Worm (Caenorhabditis elegans) whole organism, L4 larva: ENCODE data around the gene madf-8.

Source experiments
- F10B5.3 ChIP-seq: sonication (generic microtip); optimal IDR thresholded peaks from 2 replicates; lab custom pipeline; 2016; ENCODE audit warnings: mild to moderate bottlenecking, missing genetic modification characterization, missing compliant biosample characterization
- F26F4.8 ChIP-seq: fragments of 200-800 bp; sonication (Bioruptor generic); conservative IDR thresholded peaks from 2 replicates; pipeline ENCODE4 v1.3.6; 2022; ENCODE audit warnings: missing genetic modification characterization, missing compliant biosample characterization
- F37D6.2 ChIP-seq: sonication (generic microtip); optimal IDR thresholded peaks from 2 replicates; lab custom pipeline; 2016; ENCODE audit warnings: mild to moderate bottlenecking, missing genetic modification characterization, missing compliant biosample characterization
- T20F7.1 ChIP-seq: fragments of 200-800 bp; sonication (Bioruptor generic); optimal IDR thresholded peaks from 2 replicates; lab custom pipeline; 2018; ENCODE audit warnings: mild to moderate bottlenecking, missing genetic modification characterization, missing compliant biosample characterization
- Y105C5A.15 ChIP-seq: fragments of 200-800 bp; sonication (Bioruptor generic); IDR thresholded peaks from 2 replicates; pipeline ENCODE4 v1.3.6; 2022; ENCODE audit warnings: missing genetic modification characterization, missing compliant biosample characterization
- Y48G9A.11 ChIP-seq: fragments of 200-800 bp; sonication (Bioruptor generic); IDR thresholded peaks from 2 replicates; pipeline ENCODE4 v1.3.6; 2022; ENCODE audit warnings: missing genetic modification reagents, missing genetic modification characterization, missing compliant biosample characterization
- Y75B8A.6 ChIP-seq: fragments of 200-800 bp; sonication (Bioruptor generic); IDR thresholded peaks from 2 replicates; pipeline ENCODE4 v1.3.6; 2022; ENCODE audit warnings: missing genetic modification reagents, missing genetic modification characterization, missing compliant biosample characterization
- ceh-32 ChIP-seq: sonication (generic microtip); optimal IDR thresholded peaks from 2 replicates; lab custom pipeline; 2016; ENCODE audit warnings: mild to moderate bottlenecking, missing genetic modification characterization, missing compliant biosample characterization; ENCODE audit not compliant: poor library complexity
- ceh-44 ChIP-seq: fragments of 200-800 bp; sonication (Bioruptor generic); IDR thresholded peaks from 2 replicates; pipeline ENCODE4 v1.3.6; 2022; ENCODE audit warnings: missing genetic modification reagents, missing genetic modification characterization, missing compliant biosample characterization
- ceh-82 ChIP-seq: sonication (generic microtip); optimal IDR thresholded peaks from 2 replicates; lab custom pipeline; 2017; ENCODE audit warnings: missing biosample characterization, missing genetic modification characterization
- ces-1 ChIP-seq: fragments of 150-350 bp; sonication (generic microtip); optimal IDR thresholded peaks from 4 replicates; lab custom pipeline; 2014; ENCODE audit warnings: missing biosample characterization, missing genetic modification reagents, missing genetic modification characterization
- cey-2 ChIP-seq: sonication (generic microtip); optimal IDR thresholded peaks from 3 replicates; lab custom pipeline; 2017; ENCODE audit warnings: missing genetic modification characterization, mild to moderate bottlenecking, missing compliant biosample characterization, antibody characterized with exemption, borderline replicate concordance; ENCODE audit not compliant: insufficient read depth
- daf-12 ChIP-seq: fragments of 150-350 bp; optimal IDR thresholded peaks from 2 replicates; lab custom pipeline; 2014; ENCODE audit warnings: missing biosample characterization, missing genetic modification reagents, missing genetic modification characterization
- daf-16 ChIP-seq, 3 experiments: sonication (generic microtip); optimal IDR thresholded peaks; 2 replicates each; lab custom pipeline; 2016 to 2017; ENCODE audit warnings: missing genetic modification characterization in 3 of 3, missing genetic modification reagents in 3 of 3, mild to moderate bottlenecking in 2 of 3, missing compliant biosample characterization in 2 of 3, missing biosample characterization in 1 of 3, moderate library complexity in 1 of 3
- daf-19 ChIP-seq: fragments of 200-800 bp; sonication (Bioruptor generic); conservative IDR thresholded peaks from 2 replicates; pipeline ENCODE4 v1.3.6; 2022; ENCODE audit warnings: missing genetic modification characterization, missing compliant biosample characterization
- daf-8 ChIP-seq: fragments of 200-800 bp; sonication (Bioruptor generic); IDR thresholded peaks from 2 replicates; pipeline ENCODE4 v1.3.6; 2022; ENCODE audit warnings: missing genetic modification characterization, missing compliant biosample characterization
- dmd-8 ChIP-seq: fragments of 200-800 bp; sonication (Bioruptor generic); IDR thresholded peaks from 2 replicates; pipeline ENCODE4 v1.3.6; 2022; ENCODE audit warnings: missing genetic modification characterization, missing compliant biosample characterization
- dmd-9 ChIP-seq: fragments of 200-800 bp; sonication (Bioruptor generic); IDR thresholded peaks from 2 replicates; pipeline ENCODE4 v1.3.6; 2022; ENCODE audit warnings: missing genetic modification reagents, missing genetic modification characterization, missing compliant biosample characterization
- dpl-1 ChIP-seq: fragments of 150-350 bp; optimal IDR thresholded peaks from 2 replicates; lab custom pipeline; 2014; ENCODE audit warnings: missing biosample characterization, missing genetic modification reagents, missing genetic modification characterization
- duxl-1 ChIP-seq: sonication (generic microtip); optimal IDR thresholded peaks from 2 replicates; lab custom pipeline; 2016; ENCODE audit warnings: mild to moderate bottlenecking, missing genetic modification characterization, moderate library complexity, missing compliant biosample characterization; ENCODE audit not compliant: poor library complexity
- dve-1 ChIP-seq: sonication (generic microtip); optimal IDR thresholded peaks from 2 replicates; lab custom pipeline; 2017; ENCODE audit warnings: antibody characterized with exemption, mild to moderate bottlenecking, missing genetic modification characterization, missing compliant biosample characterization; ENCODE audit not compliant: insufficient read depth
- egl-27 ChIP-seq: sonication (generic microtip); optimal IDR thresholded peaks from 3 replicates; lab custom pipeline; 2017; ENCODE audit warnings: missing biosample characterization, missing genetic modification reagents, missing genetic modification characterization
- fos-1 ChIP-seq: fragments of 150-350 bp; optimal IDR thresholded peaks from 2 replicates; lab custom pipeline; 2014; ENCODE audit warnings: missing biosample characterization, missing genetic modification characterization
- hlh-30 ChIP-seq: sonication (generic microtip); optimal IDR thresholded peaks from 2 replicates; lab custom pipeline; 2017; ENCODE audit warnings: antibody characterized with exemption, mild to moderate bottlenecking, missing genetic modification characterization, missing compliant biosample characterization; ENCODE audit not compliant: insufficient read depth
- hmg-1.1 ChIP-seq: fragments of 200-800 bp; sonication (Bioruptor generic); IDR thresholded peaks from 2 replicates; pipeline ENCODE4 v1.3.6; 2022; ENCODE audit warnings: missing genetic modification reagents, missing genetic modification characterization, missing compliant biosample characterization
- lim-7 ChIP-seq: fragments of 200-800 bp; sonication (Bioruptor generic); IDR thresholded peaks from 2 replicates; pipeline ENCODE4 v1.3.6; 2022; ENCODE audit warnings: missing genetic modification characterization, missing compliant biosample characterization
- lin-1 ChIP-seq: fragments of 200-800 bp; sonication (Bioruptor generic); IDR thresholded peaks from 2 replicates; pipeline ENCODE4 v1.3.6; 2022; ENCODE audit warnings: missing genetic modification reagents, missing genetic modification characterization, missing compliant biosample characterization
- lin-15B ChIP-seq: fragments of 150-350 bp; sonication (generic microtip); optimal IDR thresholded peaks from 3 replicates; lab custom pipeline; 2014; ENCODE audit warnings: missing biosample characterization, missing genetic modification characterization
- lir-3 ChIP-seq: sonication (generic microtip); optimal IDR thresholded peaks from 2 replicates; lab custom pipeline; 2016; ENCODE audit warnings: mild to moderate bottlenecking, missing genetic modification characterization, missing compliant biosample characterization
- lsy-2 ChIP-seq, 2 experiments: fragments of 150-350 bp in 1 of 2; sonication (generic microtip) in 1 of 2; optimal IDR thresholded peaks; 2 replicates each; lab custom pipeline; 2014 to 2017; ENCODE audit warnings: missing biosample characterization in 2 of 2, missing genetic modification characterization in 2 of 2
- madf-5 ChIP-seq, 2 experiments: fragments of 200-800 bp; sonication (Bioruptor generic); IDR thresholded peaks; 2 replicates each; pipeline ENCODE4 v1.3.6; 2022; ENCODE audit warnings: missing compliant biosample characterization in 2 of 2, missing genetic modification characterization in 2 of 2
- mdt-29 ChIP-seq: fragments of 200-800 bp; sonication (Bioruptor generic); IDR thresholded peaks from 2 replicates; pipeline ENCODE4 v1.3.6; 2022; ENCODE audit warnings: missing genetic modification reagents, missing genetic modification characterization, missing compliant biosample characterization
- mep-1 ChIP-seq: fragments of 150-350 bp; sonication (generic microtip); optimal IDR thresholded peaks from 3 replicates; lab custom pipeline; 2014; ENCODE audit warnings: missing biosample characterization, missing genetic modification characterization
- mxl-2 ChIP-seq: fragments of 200-800 bp; sonication (Bioruptor generic); conservative IDR thresholded peaks from 2 replicates; pipeline ENCODE4 v1.3.6; 2022; ENCODE audit warnings: missing genetic modification reagents, missing genetic modification characterization, missing compliant biosample characterization
- nhr-10 ChIP-seq: fragments of 150-350 bp; optimal IDR thresholded peaks from 2 replicates; lab custom pipeline; 2014; ENCODE audit warnings: missing biosample characterization, missing genetic modification characterization
- nhr-102 ChIP-seq: sonication (generic microtip); optimal IDR thresholded peaks from 2 replicates; lab custom pipeline; 2016; ENCODE audit warnings: mild to moderate bottlenecking, missing genetic modification characterization, moderate library complexity, missing compliant biosample characterization
- nhr-11 ChIP-seq: fragments of 150-350 bp; optimal IDR thresholded peaks from 2 replicates; lab custom pipeline; 2014; ENCODE audit warnings: missing biosample characterization, missing genetic modification characterization
- nhr-111 ChIP-seq: fragments of 200-800 bp; sonication (Bioruptor generic); optimal IDR thresholded peaks from 2 replicates; lab custom pipeline; 2018; ENCODE audit warnings: mild to moderate bottlenecking, missing genetic modification characterization, missing compliant biosample characterization
- nhr-237 ChIP-seq: sonication (generic microtip); optimal IDR thresholded peaks from 2 replicates; lab custom pipeline; 2017; ENCODE audit warnings: missing biosample characterization, missing genetic modification characterization
- nhr-76 ChIP-seq: fragments of 150-350 bp; optimal IDR thresholded peaks from 2 replicates; lab custom pipeline; 2014; ENCODE audit warnings: missing biosample characterization, missing genetic modification characterization
- pha-4 ChIP-seq, 2 experiments: fragments of 150-350 bp in 1 of 2; fragments of 200-800 bp in 1 of 2; sonication (Bioruptor generic) in 1 of 2; IDR thresholded peaks in 1 of 2; optimal IDR thresholded peaks in 1 of 2; 2 replicates each; pipeline versions ENCODE4 v1.3.6 to Lab custom; 2014 to 2022; ENCODE audit warnings: missing genetic modification characterization in 2 of 2, missing genetic modification reagents in 2 of 2, missing biosample characterization in 1 of 2, missing compliant biosample characterization in 1 of 2
- rbr-2 ChIP-seq: sonication (generic microtip); optimal IDR thresholded peaks from 2 replicates; lab custom pipeline; 2016; ENCODE audit warnings: missing genotype, missing genetic modification characterization, missing compliant biosample characterization
- snpc-1.2 ChIP-seq: fragments of 200-800 bp; sonication (Bioruptor generic); IDR thresholded peaks from 2 replicates; pipeline ENCODE4 v1.3.6; 2022; ENCODE audit warnings: missing genetic modification reagents, missing genetic modification characterization, missing compliant biosample characterization
- spr-1 ChIP-seq: sonication (generic microtip); optimal IDR thresholded peaks from 2 replicates; lab custom pipeline; 2016; ENCODE audit warnings: mild to moderate bottlenecking, missing genetic modification characterization, missing compliant biosample characterization
- tra-1 ChIP-seq: fragments of 200-800 bp; sonication (Bioruptor generic); IDR thresholded peaks from 2 replicates; pipeline ENCODE4 v1.3.6; 2022; ENCODE audit warnings: missing genetic modification reagents, missing genetic modification characterization, missing compliant biosample characterization
- unc-130 ChIP-seq: sonication (generic microtip); optimal IDR thresholded peaks from 2 replicates; lab custom pipeline; 2016; ENCODE audit warnings: missing genetic modification reagents, missing genetic modification characterization, missing compliant biosample characterization
- zag-1 ChIP-seq: fragments of 150-350 bp; optimal IDR thresholded peaks from 2 replicates; lab custom pipeline; 2014; ENCODE audit warnings: missing biosample characterization, missing genetic modification characterization
- zfp-3 ChIP-seq: fragments of 200-800 bp; sonication (Bioruptor generic); conservative IDR thresholded peaks from 2 replicates; pipeline ENCODE4 v1.3.6; 2022; ENCODE audit warnings: missing genetic modification reagents, missing genetic modification characterization, missing compliant biosample characterization
- zip-2 ChIP-seq: fragments of 150-350 bp; optimal IDR thresholded peaks from 2 replicates; lab custom pipeline; 2014; ENCODE audit warnings: missing biosample characterization, missing genetic modification characterization
- ztf-7 ChIP-seq: fragments of 150-350 bp; optimal IDR thresholded peaks from 2 replicates; lab custom pipeline; 2014; ENCODE audit warnings: missing biosample characterization, missing genetic modification characterization

The madf-8 gene

ce11 chrIII:3677378-3677777 lies 26.7 kb upstream of the madf-8 start (continued):
- no peak for TF ChIP-seq ceh-44
- no peak for TF ChIP-seq nhr-102 (tag; lab: Kevin White, UChicago)
- peak; percentile 74 for TF ChIP-seq mep-1 (tag; lab: Kevin White, UChicago)
- no peak for TF ChIP-seq dmd-9 (GFP tag; lab: Robert Waterston, UW)
- TF ChIP-seq lin-15B = no peak
- peak; percentile 73 for TF ChIP-seq hlh-30
- TF ChIP-seq ceh-32 (tag; lab: Kevin White, UChicago) = no peak
- peak in 1 of 2 experiments; percentile 59 for TF ChIP-seq daf-16 (GFP tag; optimal IDR thresholded peaks at IDR 0.05; lab: Kevin White, UChicago)
- no peak for TF ChIP-seq daf-16 (tag; optimal IDR thresholded peaks at IDR 0.05; lab: Kevin White, UChicago)
- TF ChIP-seq hmg-1.1 (GFP tag; lab: Robert Waterston, UW) = peak; percentile 85
- peak; percentile 43 for TF ChIP-seq F37D6.2 (tag; lab: Kevin White, UChicago)
- no peak for TF ChIP-seq spr-1 (tag; lab: Kevin White, UChicago)
- no peak for TF ChIP-seq Y48G9A.11 (GFP tag; lab: Robert Waterston, UW)
- no peak for TF ChIP-seq F10B5.3 (tag; lab: Kevin White, UChicago)
- TF ChIP-seq madf-5 (GFP tag; IDR thresholded peaks at IDR 0.05; lab: Robert Waterston, UW) = no peak
- TF ChIP-seq egl-27 = no peak
- no peak for TF ChIP-seq nhr-76 (tag; lab: Kevin White, UChicago)
- no peak for TF ChIP-seq zfp-3 (GFP tag; lab: Robert Waterston, UW)
- TF ChIP-seq daf-12 (tag; lab: Kevin White, UChicago) = no peak
- TF ChIP-seq zag-1 (tag; lab: Kevin White, UChicago) = no peak
- TF ChIP-seq nhr-237 = no peak
- TF ChIP-seq nhr-11 (tag; lab: Kevin White, UChicago) = peak; percentile 32
- TF ChIP-seq snpc-1.2 (GFP tag; lab: Robert Waterston, UW) = no peak
- no peak for TF ChIP-seq fos-1 (tag; lab: Kevin White, UChicago)
- peak; percentile 32 for TF ChIP-seq dve-1
- no peak for TF ChIP-seq mxl-2 (GFP tag; lab: Robert Waterston, UW)
- no peak for TF ChIP-seq lin-1 (GFP tag; lab: Robert Waterston, UW)
- TF ChIP-seq ztf-7 (tag; lab: Kevin White, UChicago) = no peak
- TF ChIP-seq daf-19 (GFP tag; lab: Robert Waterston, UW) = no peak
- TF ChIP-seq lim-7 (GFP tag; lab: Robert Waterston, UW) = no peak
- no peak for TF ChIP-seq daf-8 (GFP tag; lab: Robert Waterston, UW)
- peak; percentile 43 for TF ChIP-seq ces-1 (GFP tag; lab: Kevin White, UChicago)
- TF ChIP-seq nhr-111 (GFP tag; lab: Kevin White, UChicago) = no peak
- TF ChIP-seq dmd-8 (GFP tag; lab: Robert Waterston, UW) = no peak
- TF ChIP-seq T20F7.1 (GFP tag; lab: Kevin White, UChicago) = no peak
- TF ChIP-seq F26F4.8 (GFP tag; lab: Robert Waterston, UW) = no peak
- peak; percentile 52 for TF ChIP-seq pha-4 (GFP tag; IDR thresholded peaks at IDR 0.05; lab: Robert Waterston, UW)
- no peak for TF ChIP-seq pha-4 (tag; optimal IDR thresholded peaks at IDR 0.05; lab: Kevin White, UChicago)
- no peak for TF ChIP-seq zip-2 (tag; lab: Kevin White, UChicago)
- no peak for TF ChIP-seq lir-3
- TF ChIP-seq mdt-29 = no peak
- TF ChIP-seq Y75B8A.6 (GFP tag; lab: Robert Waterston, UW) = no peak

ce11 chrIII:3675480-3675879 lies 24.8 kb upstream of the madf-8 start:
- TF ChIP-seq unc-130 (GFP tag; lab: Kevin White, UChicago) (no peak), dmd-9 (GFP tag; lab: Robert Waterston, UW) (no peak), lsy-2 (tag; optimal IDR thresholded peaks at IDR 0.05; lab: Kevin White, UChicago) (no peak), daf-16 (GFP tag; optimal IDR thresholded peaks at IDR 0.05; lab: Kevin White, UChicago) (no peak), daf-16 (tag; optimal IDR thresholded peaks at IDR 0.05; lab: Kevin White, UChicago) (no peak), ceh-82 (tag; lab: Kevin White, UChicago) (no peak), daf-12 (tag; lab: Kevin White, UChicago) (no peak), duxl-1 (no peak), cey-2 (tag; lab: Kevin White, UChicago) (no peak), nhr-237 (no peak), mep-1 (tag; lab: Kevin White, UChicago) (no peak), nhr-10 (tag; lab: Kevin White, UChicago) (no peak), dpl-1 (GFP tag; lab: Kevin White, UChicago) (no peak), Y105C5A.15 (GFP tag; lab: Robert Waterston, UW) (no peak), egl-27 (no peak), tra-1 (GFP tag; lab: Robert Waterston, UW) (no peak), ceh-32 (tag; lab: Kevin White, UChicago) (no peak), rbr-2 (tag; lab: Kevin White, UChicago) (no peak)
- TF ChIP-seq, all 104 proteins: peak for 0
